Worm (Caenorhabditis elegans) whole organism, L1 larva: ENCODE measurements around the gene H10D18.5.

Experiments used
- efl-3 ChIP-seq: fragments of 200-800 bp; sonication (Bioruptor generic); optimal IDR thresholded peaks from 2 replicates; lab custom pipeline; 2018; ENCODE audit warnings: mild to moderate bottlenecking, missing genetic modification characterization, missing compliant biosample characterization
- fkh-10 ChIP-seq: sonication (generic microtip); optimal IDR thresholded peaks from 2 replicates; lab custom pipeline; 2017; ENCODE audit warnings: missing biosample characterization, missing genetic modification reagents, missing genetic modification characterization
- lin-39 ChIP-seq: fragments of 150-350 bp; optimal IDR thresholded peaks from 2 replicates; lab custom pipeline; 2014; ENCODE audit warnings: missing biosample characterization, missing genetic modification reagents, missing genetic modification characterization
- lir-3 ChIP-seq: sonication (generic microtip); optimal IDR thresholded peaks from 2 replicates; lab custom pipeline; 2016; ENCODE audit warnings: mild to moderate bottlenecking, missing genetic modification characterization, moderate library complexity, missing compliant biosample characterization; ENCODE audit not compliant: poor library complexity
- nhr-71 ChIP-seq: sonication (generic microtip); optimal IDR thresholded peaks from 2 replicates; lab custom pipeline; 2016; ENCODE audit warnings: mild to moderate bottlenecking, missing genetic modification characterization, moderate library complexity, missing compliant biosample characterization
- zag-1 ChIP-seq: fragments of 150-350 bp; optimal IDR thresholded peaks from 2 replicates; lab custom pipeline; 2014; ENCODE audit warnings: missing biosample characterization, missing genetic modification characterization

The H10D18.5 gene

ce11 chrV:3766904-3767303, 64.6 kb downstream of the H10D18.5 start, which contains the start of gene Y39H10A.1:
TSS of gene Y39H10A.1 (plus strand) at chrV:3767204.
- TF ChIP-seq efl-3 (GFP tag; lab: Kevin White, UChicago) (no peak), lin-39 (tag; lab: Kevin White, UChicago) (no peak), fkh-10 (GFP tag; lab: Kevin White, UChicago) (no peak), nhr-71 (tag; lab: Kevin White, UChicago) (no peak), lir-3 (tag; lab: Kevin White, UChicago) (no peak), zag-1 (tag; lab: Kevin White, UChicago) (no peak)
